Worm (Caenorhabditis elegans) whole organism, mixed stage, embryonic: ENCODE results near the gene T28A8.3.
A peak's percentile ranks its signal among the peaks of the same experiment; 100 is the strongest.

Source experiments
- bed-3 ChIP-seq: fragments of 200-800 bp; sonication (Bioruptor generic); optimal IDR thresholded peaks from 3 replicates; lab custom pipeline; 2018; ENCODE audit warnings: mild to moderate bottlenecking, missing genetic modification characterization, moderate library complexity, missing compliant biosample characterization
- blmp-1 ChIP-seq: fragments of 150-350 bp; optimal IDR thresholded peaks from 2 replicates; lab custom pipeline; 2014; ENCODE audit warnings: missing biosample characterization, missing genetic modification characterization
- ceh-39 ChIP-seq: fragments of 150-350 bp; optimal IDR thresholded peaks from 2 replicates; lab custom pipeline; 2014; ENCODE audit warnings: missing biosample characterization, missing genetic modification characterization
- ces-1 ChIP-seq: fragments of 150-350 bp; optimal IDR thresholded peaks from 2 replicates; lab custom pipeline; 2014; ENCODE audit warnings: missing biosample characterization, missing genetic modification reagents, missing genetic modification characterization
- cnd-1 ChIP-seq: fragments of 200-800 bp; sonication (Bioruptor generic); optimal IDR thresholded peaks from 2 replicates; lab custom pipeline; 2018; ENCODE audit warnings: mild to moderate bottlenecking, missing genetic modification characterization, missing compliant biosample characterization
- drap-1 ChIP-seq: fragments of 200-800 bp; sonication (Bioruptor generic); optimal IDR thresholded peaks from 3 replicates; lab custom pipeline; 2018; ENCODE audit warnings: mild to moderate bottlenecking, missing genetic modification characterization, missing compliant biosample characterization
- elt-1 ChIP-seq: sonication (generic microtip); optimal IDR thresholded peaks from 2 replicates; lab custom pipeline; 2017; ENCODE audit warnings: missing genetic modification characterization, mild to moderate bottlenecking, missing compliant biosample characterization, antibody characterized with exemption, moderate library complexity, borderline replicate concordance; ENCODE audit not compliant: insufficient read depth
- elt-3 ChIP-seq: fragments of 150-350 bp; optimal IDR thresholded peaks from 2 replicates; lab custom pipeline; 2014; ENCODE audit warnings: missing biosample characterization, missing genetic modification characterization
- ham-2 ChIP-seq: fragments of 200-800 bp; sonication (Bioruptor generic); optimal IDR thresholded peaks from 2 replicates; lab custom pipeline; 2018; ENCODE audit warnings: mild to moderate bottlenecking, missing genetic modification characterization, missing compliant biosample characterization
- lin-32 ChIP-seq: fragments of 200-800 bp; sonication (Bioruptor generic); optimal IDR thresholded peaks from 2 replicates; lab custom pipeline; 2018; ENCODE audit warnings: mild to moderate bottlenecking, missing genetic modification characterization, missing compliant biosample characterization
- lsy-2 ChIP-seq: fragments of 150-350 bp; optimal IDR thresholded peaks from 2 replicates; lab custom pipeline; 2014; ENCODE audit warnings: missing biosample characterization, missing genetic modification characterization
- mab-5 ChIP-seq: fragments of 150-350 bp; optimal IDR thresholded peaks from 2 replicates; lab custom pipeline; 2014; ENCODE audit warnings: missing biosample characterization, missing genetic modification characterization
- mep-1 ChIP-seq: fragments of 150-350 bp; optimal IDR thresholded peaks from 2 replicates; lab custom pipeline; 2017; ENCODE audit warnings: missing biosample characterization, missing genetic modification reagents, missing genetic modification characterization, inconsistent platforms
- mls-2 ChIP-seq: sonication (generic microtip); optimal IDR thresholded peaks from 2 replicates; lab custom pipeline; 2016; ENCODE audit warnings: mild to moderate bottlenecking, missing genetic modification characterization, moderate library complexity, missing compliant biosample characterization
- nhr-12 ChIP-seq: fragments of 150-350 bp; optimal IDR thresholded peaks from 2 replicates; lab custom pipeline; 2014; ENCODE audit warnings: missing biosample characterization, missing genetic modification characterization
- nhr-2 ChIP-seq: fragments of 150-350 bp; optimal IDR thresholded peaks from 2 replicates; lab custom pipeline; 2014; ENCODE audit warnings: missing biosample characterization, missing genetic modification characterization
- nhr-237 ChIP-seq: fragments of 150-350 bp; optimal IDR thresholded peaks from 2 replicates; lab custom pipeline; 2014; ENCODE audit warnings: missing biosample characterization, missing genetic modification characterization
- nhr-28 ChIP-seq: fragments of 150-350 bp; optimal IDR thresholded peaks from 2 replicates; lab custom pipeline; 2014; ENCODE audit warnings: missing biosample characterization, missing genetic modification characterization
- sem-2 ChIP-seq: fragments of 200-800 bp; sonication (Bioruptor generic); optimal IDR thresholded peaks from 2 replicates; lab custom pipeline; 2018; ENCODE audit warnings: mild to moderate bottlenecking, missing genetic modification characterization, missing compliant biosample characterization
- snpc-4 ChIP-seq: fragments of 150-350 bp; optimal IDR thresholded peaks from 2 replicates; lab custom pipeline; 2014; ENCODE audit warnings: missing biosample characterization, missing genetic modification characterization
- sptf-1 ChIP-seq: sonication (generic microtip); optimal IDR thresholded peaks from 2 replicates; lab custom pipeline; 2017; ENCODE audit warnings: mild to moderate bottlenecking, missing genetic modification characterization, moderate library complexity, missing compliant biosample characterization
- tbx-8 ChIP-seq: fragments of 200-800 bp; sonication (Bioruptor generic); optimal IDR thresholded peaks from 2 replicates; lab custom pipeline; 2018; ENCODE audit warnings: mild to moderate bottlenecking, missing genetic modification characterization, moderate library complexity, missing compliant biosample characterization
- unc-39 ChIP-seq: fragments of 150-350 bp; optimal IDR thresholded peaks from 2 replicates; lab custom pipeline; 2014; ENCODE audit warnings: missing biosample characterization, missing genetic modification characterization
- unc-62 ChIP-seq: fragments of 150-350 bp; optimal IDR thresholded peaks from 2 replicates; lab custom pipeline; 2014; ENCODE audit warnings: missing biosample characterization, missing genetic modification reagents, missing genetic modification characterization
- zip-8 ChIP-seq: fragments of 150-350 bp; optimal IDR thresholded peaks from 2 replicates; lab custom pipeline; 2014; ENCODE audit warnings: missing biosample characterization, missing genetic modification characterization
- ztf-11 ChIP-seq: fragments of 150-350 bp; optimal IDR thresholded peaks from 2 replicates; lab custom pipeline; 2014; ENCODE audit warnings: missing biosample characterization, missing genetic modification characterization

The T28A8.3 gene

ce11 chrIII:13502513-13502912 lies 3.3 kb upstream of the T28A8.3 start, which contains the start of gene T28A8.8:
Gene T28A8.8, plus strand, starts transcription at chrIII:13502813.
- TF ChIP-seq bed-3 (GFP tag; lab: Kevin White, UChicago) = no peak
- TF ChIP-seq snpc-4 (tag; lab: Kevin White, UChicago) = no peak
- TF ChIP-seq unc-62 (GFP tag; lab: Kevin White, UChicago) = no peak
- no peak for TF ChIP-seq zip-8 (tag; lab: Kevin White, UChicago)
- no peak for TF ChIP-seq blmp-1
- TF ChIP-seq, all 35 proteins: peak for 0

- no peak for TF ChIP-seq unc-62 (GFP tag; lab: Kevin White, UChicago)
- TF ChIP-seq, all 35 proteins: peak for 0
Measured at ce11 chrIII:13503379-13503778, 2.4 kb upstream of the T28A8.3 start, which contains the start of gene T28A8.4. Gene T28A8.4, plus strand, starts transcription at chrIII:13503679.

ce11 chrIII:13510753-13511152 lies 4.9 kb downstream of the T28A8.3 start:
- TF ChIP-seq mab-5 (tag; lab: Kevin White, UChicago) (no peak), elt-1 (no peak), nhr-2 (tag; lab: Kevin White, UChicago) (no peak), nhr-12 (tag; lab: Kevin White, UChicago) (no peak), mls-2 (tag; lab: Kevin White, UChicago) (no peak), sptf-1 (tag; lab: Kevin White, UChicago) (no peak), ztf-11 (tag; lab: Kevin White, UChicago) (no peak), nhr-28 (tag; lab: Kevin White, UChicago) (no peak), ces-1 (GFP tag; lab: Kevin White, UChicago) (no peak)

- TF ChIP-seq drap-1 (no peak), ces-1 (GFP tag; lab: Kevin White, UChicago) (peak; percentile 21)
Measured at ce11 chrIII:13514470-13514869, 8.7 kb downstream of the T28A8.3 start, which contains the start of gene mlh-1. Gene mlh-1, minus strand, starts transcription at chrIII:13514570.

- TF ChIP-seq unc-39 (tag; lab: Kevin White, UChicago) (no peak), mep-1 (tag; lab: Kevin White, UChicago) (no peak), nhr-28 (tag; lab: Kevin White, UChicago) (no peak)
Measured at ce11 chrIII:13518437-13518836, 12.6 kb downstream of the T28A8.3 start.

- TF ChIP-seq cnd-1 (tag; lab: Kevin White, UChicago) (no peak), elt-3 (tag; lab: Kevin White, UChicago) (no peak), ceh-39 (tag; lab: Kevin White, UChicago) (no peak), nhr-12 (tag; lab: Kevin White, UChicago) (no peak), tbx-8 (no peak), ham-2 (no peak)
- TF ChIP-seq, all 35 proteins: peak for 0
Measured at ce11 chrIII:13524021-13524420, 18.2 kb downstream of the T28A8.3 start, which contains the start of gene pod-1. Gene pod-1, minus strand, starts transcription at chrIII:13524121.

- TF ChIP-seq sem-2 = no peak
- TF ChIP-seq sptf-1 (tag; lab: Kevin White, UChicago) = peak; percentile 63
- TF ChIP-seq lsy-2 (tag; lab: Kevin White, UChicago) = no peak
- no peak for TF ChIP-seq mep-1 (tag; lab: Kevin White, UChicago)
- no peak for TF ChIP-seq mab-5 (tag; lab: Kevin White, UChicago)
- TF ChIP-seq cnd-1 (tag; lab: Kevin White, UChicago) = peak; percentile 67
- TF ChIP-seq nhr-28 (tag; lab: Kevin White, UChicago) = no peak
- TF ChIP-seq snpc-4 (tag; lab: Kevin White, UChicago) = no peak
- TF ChIP-seq lin-32 (GFP tag; lab: Kevin White, UChicago) = peak; percentile 36
- peak; percentile 97 for TF ChIP-seq ces-1 (GFP tag; lab: Kevin White, UChicago)
- TF ChIP-seq mls-2 (tag; lab: Kevin White, UChicago) = peak; percentile 64
- no peak for TF ChIP-seq drap-1
- no peak for TF ChIP-seq nhr-237 (tag; lab: Kevin White, UChicago)
Measured at ce11 chrIII:13525118-13525839, 19.5 kb downstream of the T28A8.3 start.
